Worm (Caenorhabditis elegans) whole organism, late embryonic: ENCODE data around the gene nspg-12.

Experiments
- ama-1 ChIP-seq: fragments of 150-350 bp; optimal IDR thresholded peaks from 2 replicates; lab custom pipeline; 2014
- elt-4 ChIP-seq: sonication (generic microtip); optimal IDR thresholded peaks from 2 replicates; lab custom pipeline; 2016; ENCODE audit warnings: missing genetic modification characterization, missing compliant biosample characterization
- pag-3 ChIP-seq: sonication (generic microtip); optimal IDR thresholded peaks from 2 replicates; lab custom pipeline; 2016; ENCODE audit warnings: missing compliant biosample characterization, missing genetic modification characterization, borderline replicate concordance
- pha-4 ChIP-seq: fragments of 150-350 bp; optimal IDR thresholded peaks from 2 replicates; lab custom pipeline; 2018; ENCODE audit warnings: missing biosample characterization, missing genetic modification reagents, missing genetic modification characterization
- pqm-1 ChIP-seq: sonication (generic microtip); optimal IDR thresholded peaks from 2 replicates; lab custom pipeline; 2016; ENCODE audit warnings: missing genetic modification characterization, missing compliant biosample characterization
- unc-3 ChIP-seq, 2 experiments: fragments of 200-800 bp in 1 of 2; sonication (Bioruptor generic) in 1 of 2; sonication (generic microtip) in 1 of 2; conservative IDR thresholded peaks in 1 of 2; optimal IDR thresholded peaks in 1 of 2; 2 replicates each; pipeline versions ENCODE4 v1.3.6 to Lab custom; 2016 to 2022; ENCODE audit warnings: missing compliant biosample characterization in 2 of 2, missing genetic modification characterization in 2 of 2, missing genetic modification reagents in 1 of 2

- TF ChIP-seq pqm-1 (tag; lab: Kevin White, UChicago) (no peak), unc-3 (GFP tag; conservative IDR thresholded peaks at IDR 0.05; lab: Robert Waterston, UW) (no peak), unc-3 (tag; optimal IDR thresholded peaks at IDR 0.05; lab: Kevin White, UChicago) (no peak), pag-3 (tag; lab: Kevin White, UChicago) (no peak), ama-1 (lab: Kevin White, UChicago) (no peak), pha-4 (no peak), elt-4 (tag; lab: Kevin White, UChicago) (no peak)
These were observed 19.7 kb downstream of the nspg-12 start for ce11 chrX:5276772-5277171.
